Worm (Caenorhabditis elegans) whole organism, dauer: ENCODE measurements around the gene Y59H11AR.3.

ENCODE experiments used
- unc-62 ChIP-seq: sonication (generic microtip); optimal IDR thresholded peaks from 2 replicates; lab custom pipeline; 2017; ENCODE audit warnings: missing biosample characterization, missing genetic modification reagents, missing genetic modification characterization

Y59H11AR.3 gene

DNA sequence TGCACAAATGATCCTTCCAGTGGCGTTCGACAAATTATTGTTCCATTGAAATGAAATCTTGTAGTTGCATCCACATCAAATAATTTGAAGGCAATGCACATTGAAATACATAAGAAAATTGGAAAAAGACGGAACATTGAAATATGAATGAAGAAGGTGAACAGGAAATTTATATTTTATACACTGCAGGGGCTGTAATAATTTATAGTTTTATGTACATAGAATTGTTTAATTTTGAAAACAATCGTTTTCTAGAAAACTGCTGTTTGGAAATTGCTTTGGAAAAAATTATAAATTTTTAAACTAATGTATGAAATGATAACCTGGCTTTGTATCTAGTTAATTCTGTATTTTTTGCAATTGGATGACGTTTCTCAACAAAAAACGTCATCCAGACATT, at the start of gene Y59H11AR.3:
Y59H11AR.3 (minus strand) TSS at position 101 of the 400 bp plus-strand sequence.
- no peak for TF ChIP-seq unc-62 (GFP tag; lab: Kevin White, UChicago)

- no peak for TF ChIP-seq unc-62 (GFP tag; lab: Kevin White, UChicago)
These were observed 49.2 kb upstream of the Y59H11AR.3 start, which contains the start of gene C49C8.3 for ce11 chrIV:8644432-8644831. Gene C49C8.3, plus strand, starts transcription at chrIV:8644732.

ce11 chrIV:8638761-8639160, 43.5 kb upstream of the Y59H11AR.3 start, which contains the start of gene F42A9.9:
Gene F42A9.9, minus strand, starts transcription at chrIV:8638861.
- no peak for TF ChIP-seq unc-62 (GFP tag; lab: Kevin White, UChicago)

DNA sequence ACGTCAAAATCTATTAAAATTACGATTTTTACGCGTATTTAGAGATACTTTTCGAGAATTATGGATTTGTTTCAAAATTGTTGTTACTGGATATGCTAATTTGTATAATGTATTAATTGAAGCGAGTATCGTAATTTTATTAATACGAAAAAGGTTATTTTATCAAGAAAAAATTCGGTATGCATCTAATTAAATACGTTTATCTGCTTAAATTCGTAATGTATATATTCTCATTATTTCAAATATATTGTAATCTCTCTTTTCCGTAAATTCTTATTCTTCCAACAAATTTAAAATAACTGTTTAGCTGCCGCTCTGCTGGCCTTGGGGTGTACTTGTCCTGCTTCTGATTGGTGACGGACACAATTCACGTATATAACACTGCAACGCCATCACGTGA, 35.8 kb upstream of the Y59H11AR.3 start, which contains the start of gene dgk-4:
dgk-4 (plus strand) TSS at position 301 of the 400 bp plus-strand sequence.
- no peak for TF ChIP-seq unc-62 (GFP tag; lab: Kevin White, UChicago)

DNA sequence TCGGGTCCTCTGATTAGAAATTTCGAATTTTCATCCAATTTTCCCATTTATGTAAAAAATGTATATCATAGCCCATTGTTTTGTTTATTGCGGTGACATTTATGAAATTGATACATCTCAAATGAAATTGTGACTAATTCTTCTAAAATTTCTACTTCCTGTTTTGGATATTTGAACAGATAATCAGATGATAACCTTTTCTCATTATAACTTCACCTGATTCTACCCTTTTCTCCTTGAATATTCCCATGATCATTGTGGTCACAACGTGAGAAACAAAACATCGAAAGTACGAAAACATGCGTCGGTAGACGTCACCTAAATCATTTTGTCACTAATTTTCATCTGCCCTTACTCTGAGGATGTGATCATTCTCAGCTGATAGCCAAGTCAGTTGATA, 35.0 kb upstream of the Y59H11AR.3 start:
- TF ChIP-seq unc-62 (GFP tag; lab: Kevin White, UChicago), result no peak

- TF ChIP-seq unc-62 (GFP tag; lab: Kevin White, UChicago), result no peak
These were observed 34.4 kb upstream of the Y59H11AR.3 start for ce11 chrIV:8629609-8630052.

ce11 chrIV:8628262-8628661, 33.0 kb upstream of the Y59H11AR.3 start:
- no peak for TF ChIP-seq unc-62 (GFP tag; lab: Kevin White, UChicago)

DNA sequence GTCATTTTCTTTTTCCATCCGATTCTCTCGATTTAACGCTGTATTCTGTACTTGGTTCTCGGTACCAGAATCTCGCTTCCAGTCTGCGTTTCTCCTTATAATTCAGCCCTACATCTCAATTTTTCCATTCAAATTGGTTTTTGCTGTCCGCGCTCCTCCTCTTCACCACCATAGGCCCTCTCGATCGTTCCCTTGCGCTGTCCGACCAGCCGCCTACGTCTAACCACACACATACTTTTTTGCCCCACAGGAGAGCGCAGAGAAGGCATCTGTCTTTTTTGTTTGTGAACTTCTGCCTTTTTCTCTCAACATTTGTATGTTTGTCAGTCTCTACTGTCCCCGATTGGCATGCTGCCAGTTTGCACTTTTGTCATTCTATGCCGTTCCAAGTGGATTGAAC, 32.1 kb upstream of the Y59H11AR.3 start, which contains the start of gene F42A9.11:
F42A9.11 (plus strand) TSS at position 310 of the 400 bp plus-strand sequence.
- TF ChIP-seq unc-62 (GFP tag; lab: Kevin White, UChicago), result no peak

- no peak for TF ChIP-seq unc-62 (GFP tag; lab: Kevin White, UChicago)
These were observed 31.1 kb upstream of the Y59H11AR.3 start for ce11 chrIV:8626294-8626693.

DNA sequence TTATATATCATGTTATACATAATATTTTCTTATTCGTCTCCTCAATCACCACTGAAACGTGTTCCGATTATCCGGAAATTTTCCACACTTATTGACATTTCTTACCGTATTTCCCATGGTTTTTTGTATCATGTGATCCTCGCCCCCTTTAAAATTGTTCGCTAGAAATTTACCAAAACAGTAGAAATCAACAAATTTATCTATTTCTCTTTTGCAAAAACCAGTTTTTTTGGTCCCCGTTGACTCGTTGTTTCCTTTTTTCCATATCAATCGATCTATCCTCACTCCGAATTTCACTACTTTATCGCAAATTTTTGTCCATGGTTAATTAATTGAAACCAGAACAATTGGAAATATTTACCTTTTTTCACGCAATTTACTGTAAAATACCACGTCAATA, 30.5 kb upstream of the Y59H11AR.3 start:
- TF ChIP-seq unc-62 (GFP tag; lab: Kevin White, UChicago), result no peak

DNA sequence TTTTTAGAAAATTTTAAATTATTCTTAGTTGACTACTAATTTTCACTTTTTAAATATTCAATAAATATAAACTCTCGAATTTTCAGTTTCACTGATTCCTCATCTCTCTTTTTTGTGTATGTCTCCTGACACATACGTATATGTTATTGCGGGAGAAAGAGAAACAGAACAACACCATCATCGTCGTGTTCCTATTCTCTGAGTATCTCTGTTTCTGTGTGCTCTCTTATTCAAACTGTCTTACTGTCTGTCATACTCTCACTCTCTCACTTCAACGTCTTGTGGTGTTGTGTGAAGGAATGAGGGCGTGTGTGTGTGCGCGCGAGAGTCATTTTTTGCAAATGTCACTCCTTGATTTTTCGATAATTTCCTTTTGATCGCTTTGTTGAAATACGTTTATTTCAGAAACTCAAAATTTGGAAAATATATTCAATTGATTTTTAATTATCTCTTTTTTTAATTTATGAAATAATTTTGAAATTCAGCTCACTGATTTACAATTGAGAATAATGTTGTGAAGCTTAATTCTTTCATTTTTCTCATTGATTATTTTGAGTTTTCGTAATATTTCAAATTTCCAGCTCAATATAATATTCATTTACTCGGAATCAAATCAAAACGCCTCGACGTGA, 25.0 kb upstream of the Y59H11AR.3 start, which contains the start of gene lin-49:
lin-49 (plus strand) TSS at position 582 of the 632 bp plus-strand sequence.
- TF ChIP-seq unc-62 (GFP tag; lab: Kevin White, UChicago), result no peak

- TF ChIP-seq unc-62 (GFP tag; lab: Kevin White, UChicago), result no peak
These were observed 23.5 kb upstream of the Y59H11AR.3 start, which contains the start of gene F42A9.8 for ce11 chrIV:8618698-8619097. Gene F42A9.8, minus strand, starts transcription at chrIV:8618785.

- TF ChIP-seq unc-62 (GFP tag; lab: Kevin White, UChicago), result no peak
These were observed 21.8 kb upstream of the Y59H11AR.3 start, which contains the start of the genes F42A9.7 and F42A9.3 for ce11 chrIV:8617047-8617446. Gene F42A9.7, minus strand, starts transcription at chrIV:8617147. Gene F42A9.3, plus strand, starts transcription at chrIV:8617260.

DNA sequence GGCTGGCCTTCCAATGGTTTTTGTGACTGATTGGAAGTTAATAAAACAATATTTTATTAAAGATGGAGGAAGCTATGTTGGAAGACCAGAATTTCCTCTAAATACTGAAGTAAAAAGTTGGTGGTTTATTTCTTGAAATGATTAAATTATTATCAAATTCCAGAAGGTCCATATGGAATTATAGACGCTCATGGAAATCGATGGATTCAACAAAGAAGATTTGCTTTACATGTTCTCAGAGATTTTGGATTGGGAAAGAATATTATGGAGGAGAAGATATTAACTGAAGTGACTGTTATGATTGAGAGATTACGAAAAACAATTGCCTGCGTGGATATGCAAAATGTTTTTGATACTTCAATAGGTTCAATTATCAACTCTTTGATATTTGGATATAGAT, 20.1 kb upstream of the Y59H11AR.3 start:
- no peak for TF ChIP-seq unc-62 (GFP tag; lab: Kevin White, UChicago)

DNA sequence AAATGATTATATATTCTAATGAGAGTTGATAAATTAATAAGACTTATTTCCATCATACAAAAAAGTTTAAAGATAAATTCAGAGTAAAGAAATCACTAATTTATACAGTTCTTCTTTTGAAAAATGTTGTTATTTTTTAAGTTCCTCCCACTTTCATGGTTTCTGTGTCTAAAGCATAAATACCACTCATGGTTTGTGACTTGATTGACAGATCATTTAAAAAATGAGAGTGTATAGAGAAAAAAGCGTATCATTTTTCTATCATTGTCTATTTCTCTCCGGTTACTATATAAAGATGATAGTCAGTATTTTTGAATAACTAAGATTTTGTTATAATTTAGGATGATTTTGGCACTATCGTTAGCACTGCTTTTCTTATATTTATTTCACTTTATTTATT, 19.5 kb upstream of the Y59H11AR.3 start, which contains the start of gene cyp-33E3:
cyp-33E3 (plus strand) TSS at position 316 of the 400 bp plus-strand sequence.
- no peak for TF ChIP-seq unc-62 (GFP tag; lab: Kevin White, UChicago)

DNA sequence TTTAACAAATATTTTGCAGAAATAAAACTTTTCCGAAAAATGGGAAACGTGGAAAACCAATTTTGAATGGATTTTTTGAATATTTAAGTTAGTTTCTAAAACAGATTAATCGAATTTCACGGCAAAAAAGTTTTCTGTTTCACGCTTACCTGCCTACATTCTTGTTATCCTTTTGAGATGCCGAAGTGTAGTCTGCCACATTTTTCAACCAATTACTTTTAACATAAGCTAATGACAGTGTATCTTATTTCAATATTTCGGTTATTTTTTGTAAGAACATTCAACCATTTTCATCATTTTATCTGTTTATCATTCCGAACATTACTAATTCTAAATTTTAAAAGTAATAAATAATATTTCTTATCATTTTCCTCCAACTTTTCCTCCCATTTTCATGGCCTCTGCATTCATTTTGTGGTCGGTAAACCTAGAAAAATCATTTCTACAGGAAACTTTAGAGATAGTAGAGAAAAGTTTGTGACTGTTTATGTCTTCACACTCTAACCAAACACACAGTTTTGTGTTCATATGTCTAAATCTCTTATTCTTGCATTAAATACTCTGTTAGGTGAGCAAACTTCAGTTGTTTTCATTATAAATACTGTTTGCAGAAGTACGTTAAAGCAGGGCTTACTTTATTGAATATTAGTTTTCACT, 16.8 kb upstream of the Y59H11AR.3 start, which contains the start of the genes F42A9.17 and cyp-33E2:
F42A9.17 (minus strand) TSS at position 51 of the 657 bp plus-strand sequence.
cyp-33E2 (plus strand) TSS at position 449 of the 657 bp plus-strand sequence.
- no peak for TF ChIP-seq unc-62 (GFP tag; lab: Kevin White, UChicago)
